Worm (Caenorhabditis elegans): ENCODE results near the gene R10E9.3.

ce11 chrIII:3984049-3984484, 24.0 kb downstream of the R10E9.3 start:
- TF ChIP-seq flt-1 (GFP tag; IDR thresholded peaks at IDR 0.05): no peak
- no peak for TF ChIP-seq B0310.2 (tag; optimal IDR thresholded peaks at IDR 0.05)
- no peak for TF ChIP-seq tra-4 (tag; optimal IDR thresholded peaks at IDR 0.05)
- no peak for TF ChIP-seq ceh-13 (GFP tag; optimal IDR thresholded peaks at IDR 0.05)
- TF ChIP-seq sea-1 (GFP tag; conservative IDR thresholded peaks at IDR 0.05): no peak
- no peak for TF ChIP-seq tbx-37 (GFP tag; conservative IDR thresholded peaks at IDR 0.05)
- TF ChIP-seq tbx-11 (GFP tag; IDR thresholded peaks at IDR 0.05): no peak
- TF ChIP-seq ceh-36 (tag; optimal IDR thresholded peaks at IDR 0.05): no peak
- TF ChIP-seq aly-1 (tag; optimal IDR thresholded peaks at IDR 0.05): no peak
- TF ChIP-seq hmbx-1 (tag; optimal IDR thresholded peaks at IDR 0.05): no peak

Data from whole organism, early embryonic.